Worm (Caenorhabditis elegans) whole organism, young adult: ENCODE data around the gene ssp-32.
A peak's percentile ranks its signal among the peaks of the same experiment; 100 is the strongest.

ENCODE experiments used
- B0261.1 ChIP-seq: sonication (generic microtip); optimal IDR thresholded peaks from 2 replicates; lab custom pipeline; 2016; ENCODE audit warnings: mild to moderate bottlenecking, missing genetic modification characterization, moderate library complexity, missing compliant biosample characterization
- F10E7.11 ChIP-seq: sonication (generic microtip); optimal IDR thresholded peaks from 2 replicates; lab custom pipeline; 2017; ENCODE audit warnings: mild to moderate bottlenecking, missing genetic modification characterization, moderate library complexity, missing compliant biosample characterization
- F49E8.2 ChIP-seq: sonication (generic microtip); optimal IDR thresholded peaks from 3 replicates; lab custom pipeline; 2017; ENCODE audit warnings: missing genetic modification characterization, mild to moderate bottlenecking, missing compliant biosample characterization, antibody characterized with exemption, moderate library complexity; ENCODE audit not compliant: insufficient read depth
- F55B11.4 ChIP-seq: sonication (generic microtip); optimal IDR thresholded peaks from 2 replicates; lab custom pipeline; 2016; ENCODE audit warnings: missing compliant biosample characterization, missing genetic modification characterization, borderline replicate concordance; ENCODE audit not compliant: insufficient read depth
- F57C9.4 ChIP-seq: sonication (generic microtip); optimal IDR thresholded peaks from 2 replicates; lab custom pipeline; 2017; ENCODE audit warnings: mild to moderate bottlenecking, missing genetic modification characterization, missing compliant biosample characterization
- K12H6.12 ChIP-seq: fragments of 200-800 bp; sonication (Bioruptor generic); optimal IDR thresholded peaks from 2 replicates; lab custom pipeline; 2018; ENCODE audit warnings: mild to moderate bottlenecking, missing genetic modification characterization, missing compliant biosample characterization
- T26A5.8 ChIP-seq: sonication (generic microtip); optimal IDR thresholded peaks from 2 replicates; lab custom pipeline; 2016; ENCODE audit warnings: missing genetic modification characterization, missing compliant biosample characterization
- Y67H2A.10 ChIP-seq: fragments of 200-800 bp; sonication (Bioruptor generic); conservative IDR thresholded peaks from 2 replicates; pipeline ENCODE4 v1.3.6; 2022; ENCODE audit warnings: missing genetic modification reagents, missing genetic modification characterization, missing compliant biosample characterization
- ama-1 ChIP-seq, 3 experiments: fragments of 150-350 bp in 1 of 3; sonication (generic microtip) in 2 of 3; optimal IDR thresholded peaks; 2 replicates each; lab custom pipeline; 2014 to 2018; ENCODE audit warnings: missing biosample characterization in 2 of 3, missing genetic modification characterization in 2 of 3, missing genetic modification reagents in 2 of 3
- atf-7 ChIP-seq: sonication (generic microtip); optimal IDR thresholded peaks from 2 replicates; lab custom pipeline; 2017; ENCODE audit warnings: mild to moderate bottlenecking, missing genetic modification characterization, missing compliant biosample characterization
- efl-1 ChIP-seq: fragments of 150-350 bp; optimal IDR thresholded peaks from 2 replicates; lab custom pipeline; 2014; ENCODE audit warnings: missing biosample characterization, missing genetic modification reagents, missing genetic modification characterization
- egl-44 ChIP-seq: fragments of 200-800 bp; sonication (Bioruptor generic); IDR thresholded peaks from 2 replicates; pipeline ENCODE4 v1.3.6; 2022; ENCODE audit warnings: missing genetic modification reagents, missing genetic modification characterization, missing compliant biosample characterization
- hlh-12 ChIP-seq: sonication (generic microtip); optimal IDR thresholded peaks from 2 replicates; lab custom pipeline; 2016; ENCODE audit warnings: missing genetic modification characterization, missing compliant biosample characterization
- hlh-26 ChIP-seq: fragments of 200-800 bp; sonication (Bioruptor generic); conservative IDR thresholded peaks from 2 replicates; pipeline ENCODE4 v1.3.6; 2022; ENCODE audit warnings: missing genetic modification reagents, missing genetic modification characterization, missing compliant biosample characterization
- hmg-1.2 ChIP-seq: fragments of 200-800 bp; sonication (Bioruptor generic); IDR thresholded peaks from 2 replicates; pipeline ENCODE4 v1.3.6; 2022; ENCODE audit warnings: missing genetic modification reagents, missing genetic modification characterization, missing compliant biosample characterization
- hrde-1 ChIP-seq: sonication (generic microtip); optimal IDR thresholded peaks from 2 replicates; lab custom pipeline; 2016; ENCODE audit warnings: missing genetic modification characterization, mild to moderate bottlenecking, missing compliant biosample characterization, moderate library complexity, missing genotype, missing genetic modification reagents, borderline replicate concordance
- let-607 ChIP-seq, 2 experiments: fragments of 200-800 bp in 1 of 2; sonication (Bioruptor generic) in 1 of 2; sonication (generic microtip) in 1 of 2; optimal IDR thresholded peaks; 2 replicates each; lab custom pipeline; 2016 to 2018; ENCODE audit warnings: mild to moderate bottlenecking in 2 of 2, missing compliant biosample characterization in 2 of 2, missing genetic modification characterization in 2 of 2, moderate library complexity in 2 of 2, missing genotype in 1 of 2
- lin-54 ChIP-seq: fragments of 200-800 bp; sonication (Bioruptor generic); optimal IDR thresholded peaks from 2 replicates; lab custom pipeline; 2018; ENCODE audit warnings: mild to moderate bottlenecking, missing genetic modification characterization, missing compliant biosample characterization
- lsy-27 ChIP-seq: sonication (generic microtip); optimal IDR thresholded peaks from 2 replicates; lab custom pipeline; 2017; ENCODE audit warnings: missing genetic modification characterization, mild to moderate bottlenecking, missing compliant biosample characterization, antibody characterized with exemption, missing genotype, borderline replicate concordance; ENCODE audit not compliant: insufficient read depth
- madf-3 ChIP-seq: fragments of 200-800 bp; sonication (Bioruptor generic); IDR thresholded peaks from 2 replicates; pipeline ENCODE4 v1.3.6; 2022; ENCODE audit warnings: missing genetic modification reagents, missing genetic modification characterization, missing compliant biosample characterization
- mcd-1 ChIP-seq: fragments of 200-800 bp; sonication (Bioruptor generic); IDR thresholded peaks from 2 replicates; pipeline ENCODE4 v1.3.6; 2022; ENCODE audit warnings: missing genetic modification reagents, missing genetic modification characterization, missing compliant biosample characterization
- mes-4 ChIP-seq: sonication (generic microtip); optimal IDR thresholded peaks from 2 replicates; lab custom pipeline; 2016; ENCODE audit warnings: missing genotype, missing genetic modification characterization, missing compliant biosample characterization
- nhr-120 ChIP-seq: fragments of 200-800 bp; sonication (Bioruptor generic); IDR thresholded peaks from 2 replicates; pipeline ENCODE4 v1.3.6; 2022; ENCODE audit warnings: missing genetic modification characterization, missing compliant biosample characterization
- nhr-80 ChIP-seq: sonication (generic microtip); optimal IDR thresholded peaks from 2 replicates; lab custom pipeline; 2016; ENCODE audit warnings: missing genetic modification characterization, missing compliant biosample characterization
- nhr-90 ChIP-seq: sonication (generic microtip); optimal IDR thresholded peaks from 2 replicates; lab custom pipeline; 2016; ENCODE audit warnings: missing genotype, mild to moderate bottlenecking, missing genetic modification characterization, missing compliant biosample characterization
- snpc-1.3 ChIP-seq: sonication (generic microtip); optimal IDR thresholded peaks from 2 replicates; lab custom pipeline; 2017; ENCODE audit warnings: missing genetic modification characterization, mild to moderate bottlenecking, missing compliant biosample characterization, antibody characterized with exemption, moderate library complexity, missing genotype, missing genetic modification reagents; ENCODE audit not compliant: insufficient read depth
- snpc-3.4 ChIP-seq: sonication (generic microtip); optimal IDR thresholded peaks from 2 replicates; lab custom pipeline; 2017; ENCODE audit warnings: missing genetic modification characterization, mild to moderate bottlenecking, missing compliant biosample characterization, antibody characterized with exemption, moderate library complexity, missing genotype, missing genetic modification reagents
- zfh-2 ChIP-seq: fragments of 200-800 bp; sonication (Bioruptor generic); conservative IDR thresholded peaks from 2 replicates; pipeline ENCODE4 v1.3.6; 2022; ENCODE audit warnings: missing genetic modification reagents, missing genetic modification characterization, missing compliant biosample characterization
- ztf-18 ChIP-seq: sonication (generic microtip); optimal IDR thresholded peaks from 2 replicates; lab custom pipeline; 2016; ENCODE audit warnings: missing genotype, mild to moderate bottlenecking, missing genetic modification characterization, missing compliant biosample characterization
- ztf-22 ChIP-seq: fragments of 200-800 bp; sonication (Bioruptor generic); optimal IDR thresholded peaks from 2 replicates; lab custom pipeline; 2018; ENCODE audit warnings: mild to moderate bottlenecking, missing genetic modification characterization, moderate library complexity, missing compliant biosample characterization

ssp-32 gene

ce11 chrIV:9898712-9899111 is 3.5 kb downstream of the ssp-32 start, which contains the start of gene tbc-3:
TSS of gene tbc-3 (plus strand) at chrIV:9899012.
- no peak for TF ChIP-seq nhr-80 (tag; lab: Kevin White, UChicago)

- TF ChIP-seq let-607 (tag; optimal IDR thresholded peaks at IDR 0.05; lab: Kevin White, UChicago) (peak; percentile 78 to 85), F49E8.2 (tag; lab: Kevin White, UChicago) (no peak), hmg-1.2 (GFP tag; lab: Robert Waterston, UW) (peak; percentile 94), hlh-12 (no peak), nhr-90 (tag; lab: Kevin White, UChicago) (no peak), madf-3 (GFP tag; lab: Robert Waterston, UW) (no peak), mes-4 (no peak), snpc-3.4 (tag; lab: Kevin White, UChicago) (no peak), T26A5.8 (tag; lab: Kevin White, UChicago) (no peak), snpc-1.3 (tag; lab: Kevin White, UChicago) (no peak), mcd-1 (GFP tag; lab: Robert Waterston, UW) (peak; percentile 52)
Observed at ce11 chrIV:9899227-9899626, 4.0 kb downstream of the ssp-32 start.

- TF ChIP-seq lsy-27 (tag; lab: Kevin White, UChicago) (no peak), nhr-120 (no peak), K12H6.12 (tag; lab: Kevin White, UChicago) (no peak), F57C9.4 (tag; lab: Kevin White, UChicago) (no peak), atf-7 (no peak), snpc-1.3 (tag; lab: Kevin White, UChicago) (no peak), ztf-18 (no peak), F10E7.11 (tag; lab: Kevin White, UChicago) (no peak), hlh-26 (GFP tag; lab: Robert Waterston, UW) (no peak), egl-44 (GFP tag; lab: Robert Waterston, UW) (no peak)
Observed at ce11 chrIV:9903608-9904007, 8.4 kb downstream of the ssp-32 start, which contains the start of gene best-13. TSS of gene best-13 (plus strand) at chrIV:9903908.

ce11 chrIV:9913064-9913463 is 17.9 kb downstream of the ssp-32 start:
- no peak for TF ChIP-seq ama-1 (optimal IDR thresholded peaks at IDR 0.05; lab: Kevin White, UChicago)
- TF ChIP-seq ama-1 (GFP tag; optimal IDR thresholded peaks at IDR 0.05; lab: Kevin White, UChicago), result no peak
- TF ChIP-seq ztf-22 (GFP tag; lab: Kevin White, UChicago), result no peak
- TF ChIP-seq F55B11.4, result no peak
- no peak for TF ChIP-seq atf-7
- no peak for TF ChIP-seq lin-54 (GFP tag; lab: Kevin White, UChicago)
- TF ChIP-seq mcd-1 (GFP tag; lab: Robert Waterston, UW), result no peak

ce11 chrIV:9915128-9915527 is 19.9 kb downstream of the ssp-32 start:
- peak; percentile 67 for TF ChIP-seq zfh-2 (GFP tag; lab: Robert Waterston, UW)
- TF ChIP-seq Y67H2A.10 (GFP tag; lab: Robert Waterston, UW), result no peak

- TF ChIP-seq B0261.1 (tag; lab: Kevin White, UChicago) (no peak), ama-1 (optimal IDR thresholded peaks at IDR 0.05; lab: Kevin White, UChicago) (no peak), ama-1 (GFP tag; optimal IDR thresholded peaks at IDR 0.05; lab: Kevin White, UChicago) (no peak), efl-1 (GFP tag; lab: Kevin White, UChicago) (no peak), hrde-1 (tag; lab: Kevin White, UChicago) (no peak)
Observed at ce11 chrIV:9916224-9916623, 21.0 kb downstream of the ssp-32 start, which contains the start of gene bed-3. TSS of gene bed-3 (plus strand) at chrIV:9916524.
